Worm (Caenorhabditis elegans): ENCODE results near the gene F28C10.1.

DNA sequence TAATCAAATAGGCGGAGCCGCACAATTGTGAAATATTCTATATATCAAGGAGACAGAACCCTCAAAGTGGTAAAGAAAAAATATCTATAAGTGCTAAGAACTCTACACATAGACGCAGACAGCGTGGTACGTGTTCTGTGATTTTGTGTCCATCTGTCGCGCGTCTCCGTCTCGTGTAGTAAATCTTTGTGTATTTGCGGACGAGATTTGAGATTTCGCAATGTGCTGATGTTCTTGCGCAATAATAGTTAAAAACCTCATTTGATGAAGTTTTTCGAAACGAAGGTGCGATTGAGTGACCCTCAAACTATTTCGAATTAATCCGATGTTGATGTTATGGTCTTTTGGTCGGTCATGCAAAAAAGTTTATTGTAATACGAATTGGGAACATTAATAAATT lies 30.4 kb downstream of the F28C10.1 start:
- TF ChIP-seq ama-1 (optimal IDR thresholded peaks at IDR 0.05) (no peak), sea-1 (GFP tag; conservative IDR thresholded peaks at IDR 0.05) (no peak), B0310.2 (tag; optimal IDR thresholded peaks at IDR 0.05) (no peak), hnd-1 (tag; optimal IDR thresholded peaks at IDR 0.05) (no peak), ceh-36 (tag; optimal IDR thresholded peaks at IDR 0.05) (no peak), scrt-1 (GFP tag; IDR thresholded peaks at IDR 0.05) (no peak), F13C5.2 (tag; optimal IDR thresholded peaks at IDR 0.05) (peak; percentile 50), tra-4 (tag; optimal IDR thresholded peaks at IDR 0.05) (no peak)

All from whole organism, early embryonic.